Fruit fly (Drosophila melanogaster) whole organism, adult: ENCODE results near the gene Klp64D.

Source experiments
- CG11617 ChIP-seq: fragments of 200-800 bp; sonication (Bioruptor generic); optimal IDR thresholded peaks from 2 replicates; lab custom pipeline; 2017; ENCODE audit warnings: mild to moderate bottlenecking, missing biosample characterization, missing genetic modification reagents, missing genetic modification characterization
- CG12768 ChIP-seq: fragments of 200-800 bp; sonication (Bioruptor generic); optimal IDR thresholded peaks from 2 replicates; lab custom pipeline; 2017; ENCODE audit warnings: missing biosample characterization, missing genetic modification characterization, mild to moderate bottlenecking, moderate library complexity, missing genetic modification reagents
- CG33017 ChIP-seq: fragments of 200-800 bp; sonication (Bioruptor generic); optimal IDR thresholded peaks from 2 replicates; lab custom pipeline; 2018; ENCODE audit warnings: missing biosample characterization, mild to moderate bottlenecking, missing genetic modification characterization, moderate library complexity
- CG5204 ChIP-seq: fragments of 200-800 bp; sonication (Bioruptor generic); optimal IDR thresholded peaks from 2 replicates; lab custom pipeline; 2016; ENCODE audit warnings: missing biosample characterization, missing genetic modification characterization
- CG7101 ChIP-seq: fragments of 200-800 bp; sonication (Bioruptor generic); optimal IDR thresholded peaks from 2 replicates; lab custom pipeline; 2018; ENCODE audit warnings: missing biosample characterization, mild to moderate bottlenecking, missing genetic modification characterization, moderate library complexity
- Clk ChIP-seq: fragments of 200-800 bp; sonication (Bioruptor generic); optimal IDR thresholded peaks from 2 replicates; lab custom pipeline; 2017; ENCODE audit warnings: missing biosample characterization, missing genetic modification characterization
- bab1 ChIP-seq: fragments of 200-800 bp; sonication (Bioruptor generic); optimal IDR thresholded peaks from 3 replicates; lab custom pipeline; 2019; ENCODE audit warnings: missing biosample characterization, mild to moderate bottlenecking, missing genetic modification characterization, moderate library complexity
- cic ChIP-seq: fragments of 200-800 bp; sonication (Bioruptor generic); optimal IDR thresholded peaks from 2 replicates; lab custom pipeline; 2017; ENCODE audit warnings: missing biosample characterization, mild to moderate bottlenecking, missing genetic modification characterization, moderate library complexity
- ovo ChIP-seq: fragments of 200-800 bp; sonication (Bioruptor generic); optimal IDR thresholded peaks from 2 replicates; lab custom pipeline; 2016; ENCODE audit warnings: missing biosample characterization, missing genetic modification characterization
- pad ChIP-seq: fragments of 200-800 bp; sonication (Bioruptor generic); optimal IDR thresholded peaks from 3 replicates; lab custom pipeline; 2017; ENCODE audit warnings: missing biosample characterization, missing genetic modification characterization, mild to moderate bottlenecking, moderate library complexity, missing genetic modification reagents
- toe ChIP-seq: fragments of 200-800 bp; sonication (Bioruptor generic); optimal IDR thresholded peaks from 2 replicates; lab custom pipeline; 2016; ENCODE audit warnings: missing biosample characterization, missing genetic modification characterization

DNA sequence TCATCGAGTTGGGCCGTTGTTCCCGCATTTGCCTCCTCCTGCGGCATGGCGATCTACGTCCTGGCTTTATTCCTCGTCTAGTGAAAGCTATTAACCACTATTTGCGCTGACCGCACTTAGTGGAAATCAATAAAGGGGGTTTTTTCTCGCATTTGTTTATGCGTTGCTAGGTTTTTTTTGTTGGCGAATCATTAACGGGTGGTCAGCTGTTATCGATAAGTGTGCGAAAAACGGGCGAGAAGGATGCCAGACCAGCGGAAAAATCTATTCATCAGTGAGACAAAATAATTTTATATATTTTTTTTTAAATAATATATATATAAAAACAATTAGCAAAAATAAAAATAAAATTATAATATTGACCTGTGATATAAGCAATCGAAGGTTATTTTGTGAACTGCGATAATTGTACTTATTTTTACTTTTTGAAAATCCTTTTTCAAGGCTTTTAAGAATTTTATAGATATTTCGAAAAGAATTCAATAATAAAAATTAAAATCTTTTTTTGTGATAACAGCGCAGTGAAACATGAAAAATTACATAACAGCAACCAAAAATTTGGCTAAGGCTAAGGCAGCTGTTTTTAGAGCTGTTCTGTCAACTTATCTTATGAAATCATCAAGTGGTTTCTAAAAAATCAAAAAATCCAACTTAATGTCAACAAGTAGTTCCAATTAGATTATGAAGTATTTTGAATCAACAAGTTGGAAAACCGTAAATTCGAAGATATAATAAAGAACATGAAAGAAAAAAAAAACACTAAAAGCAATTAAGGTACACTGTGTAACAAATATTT is at the start of gene Klp64D:
- peak; percentile 41 for TF ChIP-seq bab1 (GFP tag; lab: Kevin White, UChicago)
- TF ChIP-seq ovo = no peak
- no peak for TF ChIP-seq Clk (GFP tag; lab: Kevin White, UChicago)
- TF ChIP-seq toe (GFP tag; lab: Kevin White, UChicago) = no peak
- TF ChIP-seq CG33017 (tag; lab: Kevin White, UChicago) = peak; percentile 24
- peak; percentile 58 for TF ChIP-seq CG12768
- no peak for TF ChIP-seq CG5204 (GFP tag; lab: Kevin White, UChicago)
- peak; percentile 4 for TF ChIP-seq cic
- TF ChIP-seq CG7101 (tag; lab: Kevin White, UChicago) = peak; percentile 62
- no peak for TF ChIP-seq pad (GFP tag; lab: Kevin White, UChicago)
- peak; percentile 35 for TF ChIP-seq CG11617 (GFP tag; lab: Kevin White, UChicago)
